Worm (Caenorhabditis elegans): ENCODE results near the gene srd-48.

- no peak for TF ChIP-seq unc-62 (GFP tag; optimal IDR thresholded peaks at IDR 0.05)
- no peak for TF ChIP-seq nhr-12 (tag; optimal IDR thresholded peaks at IDR 0.05)
- no peak for TF ChIP-seq pha-4 (tag; optimal IDR thresholded peaks at IDR 0.05)
- no peak for TF ChIP-seq elt-3 (tag; optimal IDR thresholded peaks at IDR 0.05)
- no peak for TF ChIP-seq flh-1 (GFP tag; optimal IDR thresholded peaks at IDR 0.05)
- TF ChIP-seq drap-1 (GFP tag; optimal IDR thresholded peaks at IDR 0.05) = no peak
- TF ChIP-seq lin-13 (tag; optimal IDR thresholded peaks at IDR 0.05) = no peak
- TF ChIP-seq nhr-28 (tag; optimal IDR thresholded peaks at IDR 0.05) = no peak
- no peak for TF ChIP-seq ztf-11 (tag; optimal IDR thresholded peaks at IDR 0.05)
- TF ChIP-seq mep-1 (tag; optimal IDR thresholded peaks at IDR 0.05) = no peak
- TF ChIP-seq unc-39 (tag; optimal IDR thresholded peaks at IDR 0.05) = no peak
- TF ChIP-seq nhr-76 (tag; optimal IDR thresholded peaks at IDR 0.05) = no peak
These were observed 14.6 kb upstream of the srd-48 start, which contains the start of gene F17A2.13 for ce11 chrX:12321357-12321756.
